Fruit fly (Drosophila melanogaster): ENCODE data around the gene Klp98A.

- TF ChIP-seq Myc (optimal IDR thresholded peaks at IDR 0.05) (no peak), insv (optimal IDR thresholded peaks at IDR 0.05) (no peak), h (optimal IDR thresholded peaks at IDR 0.05) (no peak), psq (optimal IDR thresholded peaks at IDR 0.05) (no peak)
Measured at dm6 chr3R:27544143-27544542, 14.8 kb downstream of the Klp98A start, which contains the start of gene Gr98c.
